Fruit fly (Drosophila melanogaster): ENCODE results near the gene NetA.

Gene NetA

DNA sequence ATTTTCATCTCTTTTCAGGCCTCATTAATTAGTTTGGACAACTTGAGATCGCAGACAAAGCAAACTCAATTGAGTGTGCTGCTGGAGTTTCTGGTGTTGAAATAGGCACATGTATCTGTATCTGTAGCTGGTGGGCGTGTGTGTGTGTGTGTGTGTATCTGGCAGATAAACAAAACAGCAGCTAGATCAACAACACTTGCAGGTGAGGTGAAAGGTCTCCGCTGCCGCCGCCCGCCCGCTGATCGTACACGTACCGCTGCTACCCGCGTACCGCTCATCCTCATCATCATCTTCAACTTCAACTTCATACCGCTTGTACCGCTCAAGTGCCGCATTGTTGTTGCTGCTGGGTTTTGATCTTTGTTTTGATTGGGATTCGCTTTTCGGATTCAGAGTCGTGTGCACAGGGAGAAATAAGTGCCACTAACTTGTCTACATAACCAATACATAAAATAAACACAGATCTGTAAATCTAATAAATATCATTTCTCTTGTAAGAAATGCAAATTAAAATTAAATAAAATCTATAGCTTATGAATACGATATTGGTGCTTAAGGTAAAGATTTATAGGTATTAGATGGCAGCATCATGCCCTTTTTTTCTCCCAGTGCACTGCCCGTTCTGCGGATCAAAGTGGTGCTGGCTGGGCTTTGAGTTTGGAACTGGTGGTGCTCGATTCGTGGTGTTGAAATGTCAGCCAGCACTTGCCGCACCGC, 26.5 kb downstream of the NetA start (continued):
- TF ChIP-seq fd3F (GFP tag; optimal IDR thresholded peaks at IDR 0.05) = no peak
- peak; percentile 37 for TF ChIP-seq fd64A (GFP tag; optimal IDR thresholded peaks at IDR 0.05)
- TF ChIP-seq Atf3 (GFP tag; optimal IDR thresholded peaks at IDR 0.05) = peak; percentile 57
- peak; percentile 89 for TF ChIP-seq Med (GFP tag)
- TF ChIP-seq fd96Cb (tag; optimal IDR thresholded peaks at IDR 0.05) = peak; percentile 91
- peak; percentile 36 for TF ChIP-seq HHEX (GFP tag; optimal IDR thresholded peaks at IDR 0.05)
- TF ChIP-seq psq (GFP tag; optimal IDR thresholded peaks at IDR 0.05) = peak; percentile 28
- TF ChIP-seq Side (GFP tag; optimal IDR thresholded peaks at IDR 0.05) = peak; percentile 48
- peak; percentile 91 for TF ChIP-seq trem (tag; optimal IDR thresholded peaks at IDR 0.05)
- peak; percentile 36 for TF ChIP-seq caup (GFP tag; optimal IDR thresholded peaks at IDR 0.05; ENCODE audit: severe bottlenecking)
- TF ChIP-seq CG3838 (GFP tag; optimal IDR thresholded peaks at IDR 0.05) = peak; percentile 64
- TF ChIP-seq HmgZ (tag; optimal IDR thresholded peaks at IDR 0.05) = peak; percentile 25
- peak; percentile 88 for TF ChIP-seq CG7556 (GFP tag; optimal IDR thresholded peaks at IDR 0.05)
- TF ChIP-seq ERR (GFP tag; optimal IDR thresholded peaks at IDR 0.05) = no peak
- TF ChIP-seq CG3726 (GFP tag; IDR thresholded peaks at IDR 0.05) = peak; percentile 68; the same call in 2 of the 3 replicates
- TF ChIP-seq emc (GFP tag; optimal IDR thresholded peaks at IDR 0.05) = no peak
- peak; percentile 72 for TF ChIP-seq cg (GFP tag; optimal IDR thresholded peaks at IDR 0.05)
- TF ChIP-seq CoRest (tag; optimal IDR thresholded peaks at IDR 0.05) = peak; percentile 87
- TF ChIP-seq CG34376 (GFP tag; optimal IDR thresholded peaks at IDR 0.05) = no peak
- peak; percentile 31 for TF ChIP-seq Elba2 (GFP tag; optimal IDR thresholded peaks at IDR 0.05)
- TF ChIP-seq pho (GFP tag; optimal IDR thresholded peaks at IDR 0.05) = no peak
- peak; percentile 47 for TF ChIP-seq CG31388 (GFP tag; optimal IDR thresholded peaks at IDR 0.05)
- TF ChIP-seq Sry-β (GFP tag; optimal IDR thresholded peaks at IDR 0.05) = peak; percentile 56
- TF ChIP-seq Hand (GFP tag; optimal IDR thresholded peaks at IDR 0.05) = peak; percentile 25
- peak; percentile 14; the same call in 1 of the 2 replicates for TF ChIP-seq Atf6 (GFP tag; IDR thresholded peaks at IDR 0.05)
- peak; percentile 74 for TF ChIP-seq CG32772 (GFP tag; IDR thresholded peaks at IDR 0.05)
- TF ChIP-seq stwl (tag; optimal IDR thresholded peaks at IDR 0.05) = peak; percentile 60
- TF ChIP-seq zfh2 (GFP tag; optimal IDR thresholded peaks at IDR 0.05) = no peak
- peak; percentile 60 for TF ChIP-seq wor (GFP tag; IDR thresholded peaks at IDR 0.05)
- peak; percentile 29 for TF ChIP-seq CG8089 (GFP tag; optimal IDR thresholded peaks at IDR 0.05)
- no peak for TF ChIP-seq CG4282 (GFP tag; optimal IDR thresholded peaks at IDR 0.05)
- peak; percentile 69 for TF ChIP-seq salm (tag; optimal IDR thresholded peaks at IDR 0.05)
- peak; percentile 52 for TF ChIP-seq CG8281 (tag; optimal IDR thresholded peaks at IDR 0.05)
- peak; percentile 48 for TF ChIP-seq kah (GFP tag; optimal IDR thresholded peaks at IDR 0.05)
- no peak for TF ChIP-seq rib (GFP tag; IDR thresholded peaks at IDR 0.05)
- TF ChIP-seq Trl (optimal IDR thresholded peaks at IDR 0.05) = no peak
- peak; percentile 47 for TF ChIP-seq Trl (GFP tag; optimal IDR thresholded peaks at IDR 0.05)
- no peak for TF ChIP-seq CG7745 (tag; optimal IDR thresholded peaks at IDR 0.05)
- peak; percentile 54 for TF ChIP-seq Rx (GFP tag; IDR thresholded peaks at IDR 0.05)
- TF ChIP-seq CG9817 (tag; optimal IDR thresholded peaks at IDR 0.05) = peak; percentile 49
- peak; percentile 62 for TF ChIP-seq CG12659 (GFP tag; optimal IDR thresholded peaks at IDR 0.05)
- no peak for TF ChIP-seq CG11456 (GFP tag; IDR thresholded peaks at IDR 0.05)
- TF ChIP-seq Rfx (GFP tag; IDR thresholded peaks at IDR 0.05) = peak; percentile 44; the same call in 1 of the 2 replicates
- TF ChIP-seq Lim3 (GFP tag; IDR thresholded peaks at IDR 0.05) = 0 out of 2 replicates have a peak, but pooled peaks have one; percentile 20
- TF ChIP-seq CG18599 (GFP tag; optimal IDR thresholded peaks at IDR 0.05) = peak; percentile 63
- TF ChIP-seq zen (tag; optimal IDR thresholded peaks at IDR 0.05) = peak; percentile 93
- no peak for TF ChIP-seq NFAT (GFP tag; IDR thresholded peaks at IDR 0.05)
- TF ChIP-seq CG12769 (tag; optimal IDR thresholded peaks at IDR 0.05) = peak; percentile 19
- TF ChIP-seq Lpt (GFP tag; optimal IDR thresholded peaks at IDR 0.05) = no peak
- peak; percentile 76 for TF ChIP-seq CG11093 (GFP tag; IDR thresholded peaks at IDR 0.05)
